Worm (Caenorhabditis elegans): ENCODE data around the gene Y53G8AR.9.
A peak's percentile ranks its signal among the peaks of the same experiment; 100 is the strongest.

Gene Y53G8AR.9

ce11 chrIII:3297151-3297550 is 23.9 kb downstream of the Y53G8AR.9 start, which contains the start of gene Y53G8AR.5:
Gene Y53G8AR.5, plus strand, starts transcription at chrIII:3297451.
- no peak for TF ChIP-seq pha-4 (tag; optimal IDR thresholded peaks at IDR 0.05)
- TF ChIP-seq dmd-4 (tag; optimal IDR thresholded peaks at IDR 0.05; ENCODE audit: borderline replicate concordance) = no peak
- no peak for TF ChIP-seq eyg-1 (tag; optimal IDR thresholded peaks at IDR 0.05)
- TF ChIP-seq fkh-10 (GFP tag; optimal IDR thresholded peaks at IDR 0.05) = no peak
- no peak for TF ChIP-seq syd-9 (tag; optimal IDR thresholded peaks at IDR 0.05)
- no peak for TF ChIP-seq elt-4 (tag; optimal IDR thresholded peaks at IDR 0.05)
- TF ChIP-seq unc-86 (tag; optimal IDR thresholded peaks at IDR 0.05) = no peak
- TF ChIP-seq C38D4.7 (GFP tag; optimal IDR thresholded peaks at IDR 0.05) = no peak
- TF ChIP-seq ceh-30 (tag; optimal IDR thresholded peaks at IDR 0.05) = no peak
- no peak for TF ChIP-seq ceh-18 (tag; optimal IDR thresholded peaks at IDR 0.05)
- no peak for TF ChIP-seq lin-11 (tag; optimal IDR thresholded peaks at IDR 0.05)
- TF ChIP-seq lim-6 (tag; optimal IDR thresholded peaks at IDR 0.05) = no peak
- TF ChIP-seq ceh-6 (GFP tag; optimal IDR thresholded peaks at IDR 0.05) = no peak
- TF ChIP-seq elt-2 (tag; optimal IDR thresholded peaks at IDR 0.05) = no peak
- no peak for TF ChIP-seq F13H6.1 (tag; optimal IDR thresholded peaks at IDR 0.05)

DNA sequence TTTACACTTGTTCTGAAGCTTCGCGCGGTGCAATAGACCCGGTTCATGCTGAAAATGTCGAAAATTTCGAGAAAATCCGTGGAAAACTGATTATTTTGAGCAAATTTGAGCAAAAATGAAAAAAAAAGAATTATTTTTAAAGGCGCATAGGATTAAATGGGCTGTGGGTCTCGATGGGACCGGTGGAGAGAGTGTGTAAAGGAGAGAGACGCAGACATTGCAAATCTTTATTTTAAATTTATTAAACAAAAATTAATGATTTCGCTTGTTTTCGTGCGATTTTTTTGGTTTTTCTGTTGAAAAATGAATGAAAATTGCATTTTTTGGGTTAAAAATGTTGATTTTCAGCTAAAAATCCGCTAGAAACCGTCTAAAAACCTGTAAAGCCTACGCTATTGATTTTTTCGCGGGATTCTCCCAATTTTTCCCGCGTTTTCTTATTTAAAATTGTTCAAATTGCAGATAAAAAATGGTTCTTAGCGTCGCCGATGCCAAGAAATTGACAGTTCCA is 26.7 kb downstream of the Y53G8AR.9 start, which contains the start of the genes Y53G8AR.8 and Y53G8AR.6:
Y53G8AR.8 (minus strand) TSS at position 48 of the 511 bp plus-strand sequence.
Y53G8AR.6 (plus strand) TSS at position 461 of the 511 bp plus-strand sequence.
- TF ChIP-seq pros-1 (tag; optimal IDR thresholded peaks at IDR 0.05) (no peak), ceh-14 (tag; optimal IDR thresholded peaks at IDR 0.05) (no peak), fax-1 (tag; optimal IDR thresholded peaks at IDR 0.05) (no peak), pax-1 (tag; optimal IDR thresholded peaks at IDR 0.05) (peak; percentile 4), C08G9.2 (tag; optimal IDR thresholded peaks at IDR 0.05) (no peak), pag-3 (tag; optimal IDR thresholded peaks at IDR 0.05; ENCODE audit: borderline replicate concordance) (no peak), unc-42 (tag; optimal IDR thresholded peaks at IDR 0.05) (peak; percentile 74), ceh-6 (GFP tag; optimal IDR thresholded peaks at IDR 0.05) (no peak), syd-9 (tag; optimal IDR thresholded peaks at IDR 0.05) (no peak), pha-4 (tag; optimal IDR thresholded peaks at IDR 0.05) (no peak), rnt-1 (tag; optimal IDR thresholded peaks at IDR 0.05) (no peak)

DNA sequence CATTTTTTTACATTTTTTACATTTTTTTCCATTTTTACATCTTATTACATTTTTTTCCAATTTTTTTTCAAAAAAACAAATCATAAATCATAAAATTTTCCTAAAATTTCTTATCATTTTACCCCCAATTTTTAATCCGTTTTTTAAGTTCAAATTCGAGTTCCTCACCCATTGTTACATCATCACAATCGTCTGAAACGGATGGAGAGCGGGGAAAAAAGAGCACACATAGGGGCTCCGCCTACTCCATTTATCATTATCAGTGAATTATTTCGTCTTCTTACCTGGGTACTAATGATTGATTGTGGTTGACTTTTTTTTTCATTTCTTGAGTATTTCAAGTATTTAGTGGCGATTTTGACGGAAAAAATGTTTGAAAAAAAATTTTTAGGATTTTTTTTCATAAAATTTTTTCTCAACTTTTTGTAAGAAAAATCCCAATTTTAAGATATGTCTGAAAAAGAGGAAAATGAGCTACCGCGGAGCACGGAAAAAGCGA is 39.1 kb downstream of the Y53G8AR.9 start, which contains the start of gene mfsd-8:
mfsd-8 (plus strand) TSS at position 449 of the 499 bp plus-strand sequence.
- no peak for TF ChIP-seq F13H6.1 (tag; optimal IDR thresholded peaks at IDR 0.05)
- no peak for TF ChIP-seq ceh-34 (tag; optimal IDR thresholded peaks at IDR 0.05)
- TF ChIP-seq dve-1 (tag; optimal IDR thresholded peaks at IDR 0.05) = no peak
- no peak for TF ChIP-seq K09A11.1 (tag; optimal IDR thresholded peaks at IDR 0.05; ENCODE audit: insufficient read depth)

ce11 chrIII:3279304-3279703 is 41.7 kb downstream of the Y53G8AR.9 start:
- TF ChIP-seq madf-2 (tag; optimal IDR thresholded peaks at IDR 0.05) = no peak
- no peak for TF ChIP-seq ceh-14 (tag; optimal IDR thresholded peaks at IDR 0.05)
- peak; percentile 39 for TF ChIP-seq ceh-18 (tag; optimal IDR thresholded peaks at IDR 0.05)
- TF ChIP-seq dve-1 (tag; optimal IDR thresholded peaks at IDR 0.05) = peak; percentile 54
- TF ChIP-seq ceh-31 (tag; optimal IDR thresholded peaks at IDR 0.05) = peak; percentile 22
- TF ChIP-seq ceh-48 (tag; optimal IDR thresholded peaks at IDR 0.05) = no peak
- TF ChIP-seq rnt-1 (tag; optimal IDR thresholded peaks at IDR 0.05) = no peak
- TF ChIP-seq K09A11.1 (tag; optimal IDR thresholded peaks at IDR 0.05; ENCODE audit: insufficient read depth) = peak; percentile 1
- TF ChIP-seq fkh-6 (tag; optimal IDR thresholded peaks at IDR 0.05) = no peak
- peak; percentile 68 for TF ChIP-seq nfya-1 (tag; optimal IDR thresholded peaks at IDR 0.05)
- TF ChIP-seq unc-55 (GFP tag; optimal IDR thresholded peaks at IDR 0.05) = peak; percentile 90
- peak; percentile 25 for TF ChIP-seq hlh-30 (tag; optimal IDR thresholded peaks at IDR 0.05; ENCODE audit: insufficient read depth)
- TF ChIP-seq tbx-2 (tag; optimal IDR thresholded peaks at IDR 0.05) = peak; percentile 3
- TF ChIP-seq elt-2 (tag; optimal IDR thresholded peaks at IDR 0.05) = peak; percentile 17
- no peak for TF ChIP-seq nhr-11 (tag; optimal IDR thresholded peaks at IDR 0.05)
- no peak for TF ChIP-seq zip-5 (tag; optimal IDR thresholded peaks at IDR 0.05)
- peak; percentile 70 for TF ChIP-seq pax-1 (tag; optimal IDR thresholded peaks at IDR 0.05)

Measured in whole organism, late embryonic.